Fruit fly (Drosophila melanogaster): ENCODE measurements around the gene RFeSP.

RFeSP gene

dm6 chr2L:1613748-1614365 is at the start of gene RFeSP (continued):
- TF ChIP-seq jumu (GFP tag; optimal IDR thresholded peaks at IDR 0.05) (no peak), CG13894 (tag; optimal IDR thresholded peaks at IDR 0.05) (peak; percentile 37), CG10462 (GFP tag; optimal IDR thresholded peaks at IDR 0.05) (no peak), CG7786 (GFP tag; optimal IDR thresholded peaks at IDR 0.05) (no peak), CG6683 (GFP tag; optimal IDR thresholded peaks at IDR 0.05) (no peak), Oaz (GFP tag; IDR thresholded peaks at IDR 0.05) (no peak), HmgD (GFP tag; optimal IDR thresholded peaks at IDR 0.05) (no peak), CG9609 (GFP tag; optimal IDR thresholded peaks at IDR 0.05) (no peak), dan (GFP tag; IDR thresholded peaks at IDR 0.05) (no peak), pros (GFP tag; optimal IDR thresholded peaks at IDR 0.05) (no peak), cg (GFP tag; optimal IDR thresholded peaks at IDR 0.05) (no peak), Hr78 (GFP tag; optimal IDR thresholded peaks at IDR 0.05) (no peak), bbx (GFP tag; IDR thresholded peaks at IDR 0.05; ENCODE audit: partially characterized antibody) (no peak; the same call in 1 of the 2 replicates), Hsf (GFP tag; optimal IDR thresholded peaks at IDR 0.05) (no peak), slp2 (GFP tag; optimal IDR thresholded peaks at IDR 0.05) (no peak), CG13624 (GFP tag; optimal IDR thresholded peaks at IDR 0.05) (peak; percentile 21), CG6813 (GFP tag; optimal IDR thresholded peaks at IDR 0.05) (no peak), Ssrp (tag; optimal IDR thresholded peaks at IDR 0.05) (no peak), shn (GFP tag; optimal IDR thresholded peaks at IDR 0.05) (no peak), Dp (GFP tag; optimal IDR thresholded peaks at IDR 0.05) (peak; percentile 79), Camta (GFP tag; optimal IDR thresholded peaks at IDR 0.05) (peak; percentile 15), sim (GFP tag; IDR thresholded peaks at IDR 0.05) (no peak), Atf-2 (GFP tag; optimal IDR thresholded peaks at IDR 0.05) (no peak), nerfin-2 (GFP tag; IDR thresholded peaks at IDR 0.05; ENCODE audit: partially characterized antibody) (no peak), CG13296 (GFP tag; optimal IDR thresholded peaks at IDR 0.05) (no peak), CG9932 (GFP tag; IDR thresholded peaks at IDR 0.05) (0 out of 2 replicates have a peak, but pooled peaks have one; percentile 7), Optix (GFP tag; IDR thresholded peaks at IDR 0.05) (no peak), jigr1 (GFP tag; IDR thresholded peaks at IDR 0.05) (no peak), Xbp1 (GFP tag; optimal IDR thresholded peaks at IDR 0.05) (no peak), CG4730 (GFP tag; IDR thresholded peaks at IDR 0.05) (no peak), jing (GFP tag; optimal IDR thresholded peaks at IDR 0.05) (no peak), CG10431 (GFP tag; optimal IDR thresholded peaks at IDR 0.05) (no peak), ab (GFP tag; optimal IDR thresholded peaks at IDR 0.05) (no peak), ap (GFP tag; IDR thresholded peaks at IDR 0.05) (no peak), Dfd (GFP tag; optimal IDR thresholded peaks at IDR 0.05) (no peak), Gsc (GFP tag; IDR thresholded peaks at IDR 0.05) (no peak), CG14965 (GFP tag; optimal IDR thresholded peaks at IDR 0.05; ENCODE audit: borderline replicate concordance) (no peak), Drgx (GFP tag; IDR thresholded peaks at IDR 0.05) (no peak), ken (GFP tag; IDR thresholded peaks at IDR 0.05) (0 out of 3 replicates have a peak, but pooled peaks have one; percentile 19), CG17802 (tag; optimal IDR thresholded peaks at IDR 0.05) (no peak), Nf-YA (GFP tag; IDR thresholded peaks at IDR 0.05) (no peak), Dip2 (GFP tag; IDR thresholded peaks at IDR 0.05) (no peak), H2.0 (GFP tag; IDR thresholded peaks at IDR 0.05) (no peak), Dek (tag; optimal IDR thresholded peaks at IDR 0.05) (peak; percentile 49), tin (GFP tag; optimal IDR thresholded peaks at IDR 0.05) (no peak), aop (GFP tag; IDR thresholded peaks at IDR 0.05) (no peak), Doc3 (GFP tag; IDR thresholded peaks at IDR 0.05; ENCODE audit: partially characterized antibody) (no peak), ro (GFP tag; IDR thresholded peaks at IDR 0.05) (no peak), unpg (GFP tag; optimal IDR thresholded peaks at IDR 0.05) (no peak), hkb (optimal IDR thresholded peaks at IDR 0.05) (no peak), hkb (GFP tag; IDR thresholded peaks at IDR 0.05) (no peak)

Data from whole organism, embryonic.